Worm (Caenorhabditis elegans) whole organism, midembryonic: ENCODE results near the gene Y66A7A.7.

Experiments used
- T22C8.4 ChIP-seq: fragments of 200-800 bp; sonication (Bioruptor generic); IDR thresholded peaks from 2 replicates; pipeline ENCODE4 v1.3.6; 2022; ENCODE audit warnings: missing genetic modification characterization, missing compliant biosample characterization
- cog-1 ChIP-seq: sonication (generic microtip); optimal IDR thresholded peaks from 2 replicates; lab custom pipeline; 2016; ENCODE audit warnings: missing genetic modification characterization, missing compliant biosample characterization
- flt-1 ChIP-seq: fragments of 200-800 bp; sonication (Bioruptor generic); IDR thresholded peaks from 2 replicates; pipeline ENCODE4 v1.3.6; 2022; ENCODE audit warnings: missing genetic modification characterization, missing compliant biosample characterization
- klf-2 ChIP-seq: fragments of 200-800 bp; sonication (Bioruptor generic); conservative IDR thresholded peaks from 2 replicates; pipeline ENCODE4 v1.3.6; 2022; ENCODE audit warnings: missing genetic modification reagents, missing genetic modification characterization, missing compliant biosample characterization
- med-1 ChIP-seq: sonication (generic microtip); optimal IDR thresholded peaks from 2 replicates; lab custom pipeline; 2017; ENCODE audit warnings: missing genetic modification characterization, mild to moderate bottlenecking, missing compliant biosample characterization, antibody characterized with exemption, missing genetic modification reagents; ENCODE audit not compliant: insufficient read depth
- ref-1 ChIP-seq: fragments of 200-800 bp; sonication (Bioruptor generic); conservative IDR thresholded peaks from 2 replicates; pipeline ENCODE4 v1.3.6; 2022; ENCODE audit warnings: missing genetic modification reagents, missing genetic modification characterization, missing compliant biosample characterization
- tab-1 ChIP-seq: fragments of 200-800 bp; sonication (Bioruptor generic); IDR thresholded peaks from 2 replicates; pipeline ENCODE4 v1.3.6; 2022; ENCODE audit warnings: missing genetic modification characterization, missing compliant biosample characterization
- ztf-23 ChIP-seq: fragments of 200-800 bp; sonication (Bioruptor generic); IDR thresholded peaks from 2 replicates; pipeline ENCODE4 v1.3.6; 2022; ENCODE audit warnings: missing genetic modification reagents, missing genetic modification characterization, missing compliant biosample characterization
- ztf-29 ChIP-seq: fragments of 200-800 bp; sonication (Bioruptor generic); IDR thresholded peaks from 2 replicates; pipeline ENCODE4 v1.3.6; 2022; ENCODE audit warnings: missing genetic modification reagents, missing genetic modification characterization, missing compliant biosample characterization

The Y66A7A.7 gene

DNA sequence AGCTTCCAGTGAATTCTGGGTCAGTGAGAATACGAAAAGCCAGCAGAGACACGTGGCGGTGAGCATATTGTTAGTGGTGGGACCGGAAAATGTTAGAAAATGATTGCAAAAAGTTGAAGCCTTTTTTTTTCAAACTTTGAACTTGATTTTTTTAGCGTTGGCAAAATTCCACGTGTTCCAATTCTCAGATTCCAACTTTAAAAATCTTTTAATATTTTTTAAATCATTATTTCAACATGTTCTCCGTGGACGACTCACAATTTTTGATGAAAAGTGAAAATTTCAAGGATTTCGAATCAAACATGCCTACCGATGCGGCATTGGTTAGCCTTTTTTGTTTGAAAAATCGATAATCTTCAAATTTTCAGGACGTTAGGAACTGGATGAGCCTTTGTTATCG lies 16.9 kb downstream of the Y66A7A.7 start, which contains the start of the genes Y66A7A.9 and Y66A7A.4:
Y66A7A.9 (minus strand) TSS at position 101 of the 400 bp plus-strand sequence.
Y66A7A.4 (plus strand) TSS at position 237 of the 400 bp plus-strand sequence.
- TF ChIP-seq ztf-23 (GFP tag; lab: Robert Waterston, UW) (no peak), tab-1 (GFP tag; lab: Robert Waterston, UW) (no peak), cog-1 (no peak), flt-1 (GFP tag; lab: Robert Waterston, UW) (no peak), klf-2 (no peak), med-1 (no peak), ref-1 (GFP tag; lab: Robert Waterston, UW) (no peak), ztf-29 (GFP tag; lab: Robert Waterston, UW) (no peak), T22C8.4 (GFP tag; lab: Robert Waterston, UW) (no peak)

DNA sequence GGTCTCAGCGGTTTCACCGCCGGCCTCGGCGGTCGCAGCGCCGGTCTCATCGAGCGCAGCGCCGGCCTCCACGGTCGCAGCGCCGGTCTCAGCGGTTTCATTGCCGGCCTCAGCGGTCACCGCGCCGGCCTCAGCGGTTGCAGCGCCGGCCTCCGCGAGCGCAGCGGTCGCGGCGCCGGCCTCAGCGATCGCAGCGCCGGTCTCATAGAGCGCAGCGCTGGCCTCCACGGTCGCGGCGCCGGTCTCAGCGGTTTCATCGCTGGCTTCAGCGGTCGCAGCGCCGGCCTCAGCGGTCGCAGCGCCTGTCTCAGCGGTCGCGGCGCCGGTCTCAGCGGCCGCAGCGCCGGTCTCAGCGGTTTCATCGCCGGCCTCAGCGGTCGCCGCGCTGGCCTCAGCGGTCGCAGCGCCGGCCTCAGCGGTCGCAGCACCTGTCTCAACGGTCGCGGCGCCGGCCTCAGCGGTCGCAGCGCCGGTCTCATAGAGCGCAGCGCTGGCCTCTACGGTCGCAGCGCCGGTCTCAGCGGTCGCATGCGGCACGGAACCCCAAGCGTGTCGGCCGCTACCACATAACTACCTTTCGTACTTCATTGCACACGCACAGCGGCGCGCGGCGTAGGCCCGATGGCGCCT lies 17.5 kb downstream of the Y66A7A.7 start:
- TF ChIP-seq ztf-29 (GFP tag; lab: Robert Waterston, UW): no peak
- no peak for TF ChIP-seq ztf-23 (GFP tag; lab: Robert Waterston, UW)
- no peak for TF ChIP-seq cog-1
- no peak for TF ChIP-seq flt-1 (GFP tag; lab: Robert Waterston, UW)
- TF ChIP-seq klf-2: no peak
- TF ChIP-seq T22C8.4 (GFP tag; lab: Robert Waterston, UW): no peak
- no peak for TF ChIP-seq med-1
- TF ChIP-seq ref-1 (GFP tag; lab: Robert Waterston, UW): no peak

DNA sequence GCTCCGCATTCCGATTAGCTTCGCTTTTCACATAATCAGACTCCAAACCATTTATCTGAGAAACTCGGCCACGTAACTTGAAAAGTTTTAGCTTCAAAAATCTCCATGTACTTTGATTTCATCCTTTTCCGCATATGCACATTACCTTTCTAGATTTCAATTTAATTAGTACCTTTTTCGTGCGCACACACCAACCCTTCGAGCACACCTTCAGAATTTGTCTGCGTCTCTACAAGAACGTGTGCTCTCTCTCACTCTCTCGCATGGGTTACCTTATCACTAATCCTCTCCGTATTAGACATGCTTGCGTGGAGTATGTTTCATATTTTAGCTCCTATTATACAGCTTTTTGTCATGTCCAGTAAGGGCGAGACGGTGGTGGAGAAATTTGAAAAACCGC lies 19.7 kb downstream of the Y66A7A.7 start, which contains the start of gene Y66D12A.30:
Y66D12A.30 (plus strand) TSS at position 301 of the 400 bp plus-strand sequence.
- no peak for TF ChIP-seq ref-1 (GFP tag; lab: Robert Waterston, UW)
- TF ChIP-seq ztf-29 (GFP tag; lab: Robert Waterston, UW): no peak
- no peak for TF ChIP-seq med-1
- no peak for TF ChIP-seq cog-1
- no peak for TF ChIP-seq klf-2
- no peak for TF ChIP-seq ztf-23 (GFP tag; lab: Robert Waterston, UW)
- TF ChIP-seq tab-1 (GFP tag; lab: Robert Waterston, UW): no peak
- TF ChIP-seq T22C8.4 (GFP tag; lab: Robert Waterston, UW): no peak
- TF ChIP-seq flt-1 (GFP tag; lab: Robert Waterston, UW): no peak

DNA sequence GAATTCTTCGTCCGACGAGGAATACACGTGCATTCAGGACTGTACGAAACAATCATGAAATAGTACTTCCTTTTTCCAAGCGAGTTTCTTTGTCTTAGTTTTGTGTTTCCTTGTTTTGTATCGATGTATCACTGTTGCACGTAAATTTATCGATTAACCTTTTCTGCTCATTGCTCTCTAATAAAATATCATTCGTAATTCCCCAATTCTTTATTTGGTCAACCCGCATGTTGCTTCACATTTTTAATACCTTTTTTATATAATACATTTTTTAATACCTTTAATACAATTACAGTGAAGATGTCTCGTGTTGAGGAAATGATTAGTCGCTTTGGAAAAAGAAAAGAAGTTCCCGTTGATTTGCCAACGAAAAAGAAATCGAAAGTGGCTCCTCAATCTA lies 21.4 kb downstream of the Y66A7A.7 start, which contains the start of gene Y66D12A.1:
Y66D12A.1 (plus strand) TSS at position 301 of the 400 bp plus-strand sequence.
- TF ChIP-seq med-1: no peak
- no peak for TF ChIP-seq tab-1 (GFP tag; lab: Robert Waterston, UW)
- no peak for TF ChIP-seq ztf-23 (GFP tag; lab: Robert Waterston, UW)
- TF ChIP-seq flt-1 (GFP tag; lab: Robert Waterston, UW): no peak
- TF ChIP-seq klf-2: no peak
- no peak for TF ChIP-seq ref-1 (GFP tag; lab: Robert Waterston, UW)

DNA sequence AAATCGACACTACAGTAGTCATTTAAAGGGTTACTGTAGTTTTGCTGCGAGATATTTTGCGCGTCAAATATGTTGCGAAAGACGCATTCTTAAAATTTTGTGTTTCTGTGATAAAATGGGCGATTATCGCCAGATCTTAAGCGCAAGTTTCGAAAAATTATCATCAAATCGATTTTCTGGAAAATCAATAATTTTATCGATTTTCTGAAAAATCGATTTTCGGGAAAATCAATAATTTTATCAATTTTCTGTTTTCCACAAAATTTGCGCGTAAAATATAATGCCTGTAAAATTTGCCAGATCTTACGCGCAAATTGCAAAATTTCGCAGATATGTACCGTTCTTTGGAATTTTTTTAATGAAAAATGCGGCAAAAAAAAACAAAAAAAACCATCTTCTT lies 37.2 kb downstream of the Y66A7A.7 start:
- peak; percentile 77 for TF ChIP-seq T22C8.4 (GFP tag; lab: Robert Waterston, UW)
- TF ChIP-seq klf-2: no peak
- no peak for TF ChIP-seq ztf-23 (GFP tag; lab: Robert Waterston, UW)

ce11 chrIII:11590255-11590654 lies 39.0 kb downstream of the Y66A7A.7 start:
- TF ChIP-seq cog-1 (no peak), ztf-23 (GFP tag; lab: Robert Waterston, UW) (no peak), tab-1 (GFP tag; lab: Robert Waterston, UW) (no peak), T22C8.4 (GFP tag; lab: Robert Waterston, UW) (no peak), flt-1 (GFP tag; lab: Robert Waterston, UW) (no peak), klf-2 (no peak), med-1 (no peak), ztf-29 (GFP tag; lab: Robert Waterston, UW) (no peak), ref-1 (GFP tag; lab: Robert Waterston, UW) (no peak)

DNA sequence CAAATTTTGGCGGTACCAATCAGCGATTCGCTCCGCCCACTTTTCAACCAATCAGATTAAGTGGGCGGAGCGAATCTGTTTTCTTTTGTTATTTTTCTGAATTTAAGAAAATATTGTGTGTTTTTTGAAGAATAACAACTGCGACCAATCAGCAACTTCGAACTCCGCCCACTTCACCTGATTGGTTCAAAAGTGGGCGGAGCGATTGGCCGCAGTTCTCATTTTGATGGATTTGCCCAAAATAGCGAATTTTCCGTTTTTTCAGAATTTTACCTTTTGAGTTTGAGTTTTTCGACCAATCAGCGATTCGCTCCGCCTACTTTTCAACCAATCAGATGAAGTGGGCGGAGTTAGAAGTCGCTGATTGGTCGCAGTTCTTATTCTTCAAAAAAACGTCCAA lies 39.9 kb downstream of the Y66A7A.7 start:
- no peak for TF ChIP-seq ztf-23 (GFP tag; lab: Robert Waterston, UW)
- no peak for TF ChIP-seq ref-1 (GFP tag; lab: Robert Waterston, UW)
- TF ChIP-seq tab-1 (GFP tag; lab: Robert Waterston, UW): no peak
- TF ChIP-seq klf-2: no peak
- TF ChIP-seq cog-1: no peak
- no peak for TF ChIP-seq T22C8.4 (GFP tag; lab: Robert Waterston, UW)
- no peak for TF ChIP-seq med-1
- TF ChIP-seq ztf-29 (GFP tag; lab: Robert Waterston, UW): no peak
- TF ChIP-seq flt-1 (GFP tag; lab: Robert Waterston, UW): no peak

DNA sequence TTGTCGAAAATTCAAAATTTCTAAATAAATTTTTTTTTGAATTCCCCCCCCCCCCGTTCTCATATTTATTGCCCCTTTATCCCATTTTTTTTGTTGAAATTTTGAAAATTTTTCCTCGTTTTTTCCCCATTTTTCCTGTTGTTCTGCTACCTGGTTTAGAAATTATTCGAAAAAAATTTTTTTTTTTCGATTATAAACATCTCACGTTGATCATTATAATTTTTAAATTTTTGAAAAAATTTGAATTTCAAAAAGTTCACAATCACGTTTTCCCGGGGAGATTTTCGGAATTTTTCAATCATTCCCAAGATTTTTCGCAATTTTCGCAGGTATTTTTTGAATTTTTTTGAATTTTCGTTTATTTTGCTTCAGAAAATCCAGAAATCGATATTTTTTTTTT lies 40.3 kb downstream of the Y66A7A.7 start, which contains the start of gene Y66D12A.3:
Y66D12A.3 (plus strand) TSS at position 301 of the 400 bp plus-strand sequence.
- no peak for TF ChIP-seq ztf-23 (GFP tag; lab: Robert Waterston, UW)
- no peak for TF ChIP-seq tab-1 (GFP tag; lab: Robert Waterston, UW)
- TF ChIP-seq ztf-29 (GFP tag; lab: Robert Waterston, UW): no peak
- no peak for TF ChIP-seq cog-1
- no peak for TF ChIP-seq T22C8.4 (GFP tag; lab: Robert Waterston, UW)
- TF ChIP-seq klf-2: no peak
- no peak for TF ChIP-seq flt-1 (GFP tag; lab: Robert Waterston, UW)

ce11 chrIII:11582569-11582968 lies 46.7 kb downstream of the Y66A7A.7 start:
- TF ChIP-seq T22C8.4 (GFP tag; lab: Robert Waterston, UW) (no peak), med-1 (no peak), cog-1 (no peak), flt-1 (GFP tag; lab: Robert Waterston, UW) (no peak), ztf-29 (GFP tag; lab: Robert Waterston, UW) (no peak), tab-1 (GFP tag; lab: Robert Waterston, UW) (no peak), ref-1 (GFP tag; lab: Robert Waterston, UW) (no peak), klf-2 (no peak), ztf-23 (GFP tag; lab: Robert Waterston, UW) (no peak)

DNA sequence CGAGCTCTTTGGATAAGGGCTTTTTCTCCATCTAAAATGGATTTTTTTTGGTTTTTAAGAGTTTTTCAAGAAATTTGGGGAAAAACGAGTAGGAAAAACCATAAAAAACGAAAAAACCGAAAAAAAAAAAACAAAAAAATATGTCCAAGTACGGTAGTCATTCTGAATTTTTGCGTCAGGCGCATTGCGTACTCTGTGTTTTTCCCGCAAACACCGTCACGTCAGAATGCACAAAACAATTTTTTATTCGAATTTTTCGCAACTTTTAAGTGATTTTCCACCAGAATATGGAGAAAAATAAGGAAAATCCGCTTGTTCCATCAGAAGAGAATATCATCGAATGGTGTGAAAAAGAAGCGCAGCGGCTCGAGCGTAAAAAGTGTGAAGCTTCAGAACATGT lies 47.9 kb downstream of the Y66A7A.7 start, which contains the start of the genes Y66D12A.6 and ceh-92:
Y66D12A.6 (minus strand) TSS at position 31 of the 400 bp plus-strand sequence.
ceh-92 (plus strand) TSS at position 229 of the 400 bp plus-strand sequence.
- TF ChIP-seq flt-1 (GFP tag; lab: Robert Waterston, UW) (no peak), T22C8.4 (GFP tag; lab: Robert Waterston, UW) (no peak), ztf-29 (GFP tag; lab: Robert Waterston, UW) (no peak), klf-2 (no peak), tab-1 (GFP tag; lab: Robert Waterston, UW) (no peak)
